Worm (Caenorhabditis elegans) whole organism, mixed stage, embryonic: Measurements from ENCODE around the gene Y39A3B.1.

Experiments used
- blmp-1 ChIP-seq: fragments of 150-350 bp; optimal IDR thresholded peaks from 2 replicates; lab custom pipeline; 2014; ENCODE audit warnings: missing biosample characterization, missing genetic modification characterization
- cnd-1 ChIP-seq: fragments of 200-800 bp; sonication (Bioruptor generic); optimal IDR thresholded peaks from 2 replicates; lab custom pipeline; 2018; ENCODE audit warnings: mild to moderate bottlenecking, missing genetic modification characterization, missing compliant biosample characterization
- elt-1 ChIP-seq: sonication (generic microtip); optimal IDR thresholded peaks from 2 replicates; lab custom pipeline; 2017; ENCODE audit warnings: missing genetic modification characterization, mild to moderate bottlenecking, missing compliant biosample characterization, antibody characterized with exemption, moderate library complexity, borderline replicate concordance; ENCODE audit not compliant: insufficient read depth
- lin-32 ChIP-seq: fragments of 200-800 bp; sonication (Bioruptor generic); optimal IDR thresholded peaks from 2 replicates; lab custom pipeline; 2018; ENCODE audit warnings: mild to moderate bottlenecking, missing genetic modification characterization, missing compliant biosample characterization
- lsy-2 ChIP-seq: fragments of 150-350 bp; optimal IDR thresholded peaks from 2 replicates; lab custom pipeline; 2014; ENCODE audit warnings: missing biosample characterization, missing genetic modification characterization
- mep-1 ChIP-seq: fragments of 150-350 bp; optimal IDR thresholded peaks from 2 replicates; lab custom pipeline; 2017; ENCODE audit warnings: missing biosample characterization, missing genetic modification reagents, missing genetic modification characterization, inconsistent platforms
- mls-2 ChIP-seq: sonication (generic microtip); optimal IDR thresholded peaks from 2 replicates; lab custom pipeline; 2016; ENCODE audit warnings: mild to moderate bottlenecking, missing genetic modification characterization, moderate library complexity, missing compliant biosample characterization
- nhr-2 ChIP-seq: fragments of 150-350 bp; optimal IDR thresholded peaks from 2 replicates; lab custom pipeline; 2014; ENCODE audit warnings: missing biosample characterization, missing genetic modification characterization
- nhr-76 ChIP-seq: sonication (generic microtip); optimal IDR thresholded peaks from 2 replicates; lab custom pipeline; 2017; ENCODE audit warnings: missing biosample characterization, missing genetic modification characterization
- sem-2 ChIP-seq: fragments of 200-800 bp; sonication (Bioruptor generic); optimal IDR thresholded peaks from 2 replicates; lab custom pipeline; 2018; ENCODE audit warnings: mild to moderate bottlenecking, missing genetic modification characterization, missing compliant biosample characterization
- sptf-1 ChIP-seq: sonication (generic microtip); optimal IDR thresholded peaks from 2 replicates; lab custom pipeline; 2017; ENCODE audit warnings: mild to moderate bottlenecking, missing genetic modification characterization, moderate library complexity, missing compliant biosample characterization
- unc-39 ChIP-seq: fragments of 150-350 bp; optimal IDR thresholded peaks from 2 replicates; lab custom pipeline; 2014; ENCODE audit warnings: missing biosample characterization, missing genetic modification characterization
- unc-62 ChIP-seq: fragments of 150-350 bp; optimal IDR thresholded peaks from 2 replicates; lab custom pipeline; 2014; ENCODE audit warnings: missing biosample characterization, missing genetic modification reagents, missing genetic modification characterization
- ztf-11 ChIP-seq: fragments of 150-350 bp; optimal IDR thresholded peaks from 2 replicates; lab custom pipeline; 2014; ENCODE audit warnings: missing biosample characterization, missing genetic modification characterization

ce11 chrIII:1976642-1977041, 29.2 kb upstream of the Y39A3B.1 start, which contains the start of gene R155.3:
- no peak for TF ChIP-seq lsy-2 (tag; lab: Kevin White, UChicago)
- no peak for TF ChIP-seq mep-1
- no peak for TF ChIP-seq cnd-1
- TF ChIP-seq sptf-1 = no peak
- TF ChIP-seq elt-1 (tag; lab: Kevin White, UChicago) = no peak
- TF ChIP-seq unc-39 (tag; lab: Kevin White, UChicago) = no peak
- no peak for TF ChIP-seq ztf-11
- TF ChIP-seq unc-62 (GFP tag; lab: Kevin White, UChicago) = no peak
- no peak for TF ChIP-seq sem-2
- TF ChIP-seq blmp-1 = no peak
- TF ChIP-seq mls-2 (tag; lab: Kevin White, UChicago) = no peak
- no peak for TF ChIP-seq lin-32
- no peak for TF ChIP-seq nhr-2 (tag; lab: Kevin White, UChicago)
- no peak for TF ChIP-seq nhr-76 (tag; lab: Kevin White, UChicago)
